Worm (Caenorhabditis elegans) whole organism, L1 larva: ENCODE data around the gene C09B8.8.

Experiments
- C16A3.4 ChIP-seq: fragments of 150-350 bp; optimal IDR thresholded peaks from 2 replicates; lab custom pipeline; 2014; ENCODE audit warnings: missing biosample characterization, missing genetic modification characterization
- F16B12.6 ChIP-seq: fragments of 150-350 bp; optimal IDR thresholded peaks from 2 replicates; lab custom pipeline; 2014; ENCODE audit warnings: missing biosample characterization, missing genetic modification characterization
- Y116A8C.19 ChIP-seq: sonication (generic microtip); optimal IDR thresholded peaks from 2 replicates; lab custom pipeline; 2016; ENCODE audit warnings: missing compliant biosample characterization, missing genetic modification characterization, borderline replicate concordance
- aha-1 ChIP-seq: fragments of 150-350 bp; optimal IDR thresholded peaks from 2 replicates; lab custom pipeline; 2014; ENCODE audit warnings: missing biosample characterization, missing genetic modification characterization
- ama-1 ChIP-seq: fragments of 150-350 bp; optimal IDR thresholded peaks from 2 replicates; lab custom pipeline; 2014
- blmp-1 ChIP-seq: fragments of 150-350 bp; optimal IDR thresholded peaks from 2 replicates; lab custom pipeline; 2014; ENCODE audit warnings: missing biosample characterization, missing genetic modification characterization
- ceh-8 ChIP-seq: fragments of 200-800 bp; sonication (Bioruptor generic); optimal IDR thresholded peaks from 2 replicates; lab custom pipeline; 2018; ENCODE audit warnings: mild to moderate bottlenecking, missing genetic modification characterization, moderate library complexity, missing compliant biosample characterization
- ceh-88 ChIP-seq: fragments of 200-800 bp; sonication (Bioruptor generic); IDR thresholded peaks from 2 replicates; pipeline ENCODE4 v1.3.6; 2022; ENCODE audit warnings: missing genetic modification characterization, missing compliant biosample characterization
- dpl-1 ChIP-seq, 3 experiments: fragments of 150-350 bp in 2 of 3; sonication (generic microtip) in 1 of 3; optimal IDR thresholded peaks; 2 replicates each; lab custom pipeline; 2014 to 2017; ENCODE audit warnings: missing biosample characterization in 3 of 3, missing genetic modification characterization in 3 of 3, missing genetic modification reagents in 3 of 3
- efl-3 ChIP-seq: fragments of 200-800 bp; sonication (Bioruptor generic); optimal IDR thresholded peaks from 2 replicates; lab custom pipeline; 2018; ENCODE audit warnings: mild to moderate bottlenecking, missing genetic modification characterization, missing compliant biosample characterization
- egl-27 ChIP-seq, 2 experiments: fragments of 150-350 bp in 1 of 2; sonication (generic microtip); optimal IDR thresholded peaks; 3 replicates each; lab custom pipeline; 2017 to 2018; ENCODE audit warnings: missing biosample characterization in 2 of 2, missing genetic modification characterization in 2 of 2, missing genetic modification reagents in 2 of 2
- elt-3 ChIP-seq, 6 experiments: fragments of 150-350 bp in 1 of 6; sonication (generic microtip); optimal IDR thresholded peaks; 2 replicates each; lab custom pipeline; 2017 to 2018; ENCODE audit warnings: missing biosample characterization in 6 of 6, missing genetic modification characterization in 6 of 6, inconsistent platforms in 1 of 6
- ets-5 ChIP-seq: fragments of 200-800 bp; sonication (Bioruptor generic); IDR thresholded peaks from 2 replicates; pipeline ENCODE4 v1.3.6; 2022; ENCODE audit warnings: missing genetic modification characterization, missing compliant biosample characterization
- fkh-4 ChIP-seq: sonication (generic microtip); optimal IDR thresholded peaks from 2 replicates; lab custom pipeline; 2016; ENCODE audit warnings: missing compliant biosample characterization, missing genetic modification characterization, borderline replicate concordance
- fkh-8 ChIP-seq: sonication (generic microtip); optimal IDR thresholded peaks from 2 replicates; lab custom pipeline; 2016; ENCODE audit warnings: mild to moderate bottlenecking, missing genetic modification characterization, missing compliant biosample characterization
- grh-1 ChIP-seq: fragments of 200-800 bp; sonication (Bioruptor generic); IDR thresholded peaks from 2 replicates; pipeline ENCODE4 v1.3.6; 2022; ENCODE audit warnings: missing genetic modification reagents, missing genetic modification characterization, missing compliant biosample characterization
- hlh-4 ChIP-seq: sonication (generic microtip); optimal IDR thresholded peaks from 2 replicates; lab custom pipeline; 2016; ENCODE audit warnings: mild to moderate bottlenecking, missing genetic modification characterization, missing compliant biosample characterization
- hpl-2 ChIP-seq: fragments of 150-350 bp; optimal IDR thresholded peaks from 2 replicates; lab custom pipeline; 2014; ENCODE audit warnings: missing biosample characterization, missing genetic modification reagents, missing genetic modification characterization
- lin-14 ChIP-seq: fragments of 200-800 bp; sonication (Bioruptor generic); optimal IDR thresholded peaks from 2 replicates; lab custom pipeline; 2018; ENCODE audit warnings: mild to moderate bottlenecking, missing genetic modification characterization, moderate library complexity, missing compliant biosample characterization
- lin-15B ChIP-seq: fragments of 150-350 bp; sonication (generic microtip); optimal IDR thresholded peaks from 3 replicates; lab custom pipeline; 2014; ENCODE audit warnings: missing biosample characterization, missing genetic modification characterization
- lin-39 ChIP-seq: fragments of 150-350 bp; optimal IDR thresholded peaks from 2 replicates; lab custom pipeline; 2014; ENCODE audit warnings: missing biosample characterization, missing genetic modification reagents, missing genetic modification characterization
- lir-3 ChIP-seq: sonication (generic microtip); optimal IDR thresholded peaks from 2 replicates; lab custom pipeline; 2016; ENCODE audit warnings: mild to moderate bottlenecking, missing genetic modification characterization, moderate library complexity, missing compliant biosample characterization; ENCODE audit not compliant: poor library complexity
- mab-9 ChIP-seq: fragments of 200-800 bp; sonication (Bioruptor generic); IDR thresholded peaks from 2 replicates; pipeline ENCODE4 v1.3.6; 2022; ENCODE audit warnings: missing genetic modification reagents, missing genetic modification characterization, missing compliant biosample characterization
- mdl-1 ChIP-seq, 2 experiments: fragments of 150-350 bp; optimal IDR thresholded peaks; 2 replicates each; lab custom pipeline; 2014 to 2017; ENCODE audit warnings: missing biosample characterization in 2 of 2, missing genetic modification characterization in 2 of 2, inconsistent platforms in 1 of 2
- nhr-20 ChIP-seq: sonication (generic microtip); optimal IDR thresholded peaks from 2 replicates; lab custom pipeline; 2016; ENCODE audit warnings: mild to moderate bottlenecking, missing genetic modification characterization, missing compliant biosample characterization
- nhr-237 ChIP-seq: fragments of 150-350 bp; optimal IDR thresholded peaks from 2 replicates; lab custom pipeline; 2014; ENCODE audit warnings: missing biosample characterization, missing genetic modification characterization
- nhr-28 ChIP-seq: fragments of 150-350 bp; optimal IDR thresholded peaks from 2 replicates; lab custom pipeline; 2014; ENCODE audit warnings: missing biosample characterization, missing genetic modification characterization
- nhr-47 ChIP-seq: sonication (generic microtip); optimal IDR thresholded peaks from 2 replicates; lab custom pipeline; 2016; ENCODE audit warnings: mild to moderate bottlenecking, missing genetic modification characterization, moderate library complexity, missing compliant biosample characterization
- nhr-71 ChIP-seq: sonication (generic microtip); optimal IDR thresholded peaks from 2 replicates; lab custom pipeline; 2016; ENCODE audit warnings: mild to moderate bottlenecking, missing genetic modification characterization, moderate library complexity, missing compliant biosample characterization
- nhr-84 ChIP-seq: sonication (generic microtip); optimal IDR thresholded peaks from 2 replicates; lab custom pipeline; 2017; ENCODE audit warnings: missing biosample characterization, missing genetic modification characterization
- nhr-85 ChIP-seq: sonication (generic microtip); peaks from one replicate; lab custom pipeline; 2016; ENCODE audit warnings: missing genetic modification characterization, inconsistent platforms, missing compliant biosample characterization
- nhr-90 ChIP-seq: sonication (generic microtip); optimal IDR thresholded peaks from 2 replicates; lab custom pipeline; 2016; ENCODE audit warnings: mild to moderate bottlenecking, missing genetic modification characterization, missing compliant biosample characterization; ENCODE audit not compliant: poor library complexity
- pax-3 ChIP-seq: fragments of 200-800 bp; sonication (Bioruptor generic); optimal IDR thresholded peaks from 2 replicates; lab custom pipeline; 2018; ENCODE audit warnings: mild to moderate bottlenecking, missing genetic modification characterization, moderate library complexity, missing compliant biosample characterization
- skn-1 ChIP-seq: fragments of 150-350 bp; optimal IDR thresholded peaks from 2 replicates; lab custom pipeline; 2014; ENCODE audit warnings: missing biosample characterization, missing genetic modification characterization
- sup-37 ChIP-seq: fragments of 200-800 bp; sonication (Bioruptor generic); optimal IDR thresholded peaks from 2 replicates; lab custom pipeline; 2018; ENCODE audit warnings: mild to moderate bottlenecking, missing genetic modification characterization, missing compliant biosample characterization
- swsn-7 ChIP-seq: sonication (generic microtip); optimal IDR thresholded peaks from 2 replicates; lab custom pipeline; 2016; ENCODE audit warnings: missing genetic modification characterization, missing compliant biosample characterization
- tbx-2 ChIP-seq: sonication (generic microtip); optimal IDR thresholded peaks from 2 replicates; lab custom pipeline; 2016; ENCODE audit warnings: missing genetic modification characterization, missing compliant biosample characterization
- unc-130 ChIP-seq: fragments of 150-350 bp; optimal IDR thresholded peaks from 2 replicates; lab custom pipeline; 2017; ENCODE audit warnings: missing biosample characterization, missing genetic modification characterization, inconsistent platforms
- unc-30 ChIP-seq: sonication (generic microtip); optimal IDR thresholded peaks from 2 replicates; lab custom pipeline; 2017; ENCODE audit warnings: missing biosample characterization, missing genetic modification characterization
- unc-86 ChIP-seq: sonication (generic microtip); optimal IDR thresholded peaks from 2 replicates; lab custom pipeline; 2016; ENCODE audit warnings: missing genetic modification characterization, missing compliant biosample characterization
- unc-98 ChIP-seq: fragments of 200-800 bp; sonication (Bioruptor generic); IDR thresholded peaks from 2 replicates; pipeline ENCODE4 v1.3.6; 2022; ENCODE audit warnings: missing genetic modification characterization, missing compliant biosample characterization
- xbp-1 ChIP-seq: sonication (generic microtip); optimal IDR thresholded peaks from 2 replicates; lab custom pipeline; 2016; ENCODE audit warnings: missing genetic modification characterization, missing compliant biosample characterization
- zag-1 ChIP-seq: fragments of 150-350 bp; optimal IDR thresholded peaks from 2 replicates; lab custom pipeline; 2014; ENCODE audit warnings: missing biosample characterization, missing genetic modification characterization
- ztf-4 ChIP-seq: fragments of 150-350 bp; optimal IDR thresholded peaks from 2 replicates; lab custom pipeline; 2014; ENCODE audit warnings: missing biosample characterization, missing genetic modification characterization

C09B8.8 gene

ce11 chrX:6029075-6029474, 13.8 kb downstream of the C09B8.8 start (continued):
- TF ChIP-seq skn-1 (tag; lab: Kevin White, UChicago) (no peak), mab-9 (GFP tag; lab: Robert Waterston, UW) (no peak), nhr-237 (tag; lab: Kevin White, UChicago) (no peak), nhr-71 (tag; lab: Kevin White, UChicago) (peak; percentile 48), ama-1 (lab: Kevin White, UChicago) (no peak), nhr-20 (tag; lab: Kevin White, UChicago) (peak; percentile 55), unc-86 (tag; lab: Kevin White, UChicago) (no peak), tbx-2 (tag; lab: Kevin White, UChicago) (no peak), Y116A8C.19 (tag; lab: Kevin White, UChicago) (no peak), hpl-2 (GFP tag; lab: Kevin White, UChicago) (no peak), egl-27 (tag; optimal IDR thresholded peaks at IDR 0.05; lab: Kevin White, UChicago) (no peak), dpl-1 (GFP tag; optimal IDR thresholded peaks at IDR 0.05; lab: Kevin White, UChicago) (no peak), ceh-8 (GFP tag; lab: Kevin White, UChicago) (no peak), lin-14 (peak; percentile 49), fkh-8 (tag; lab: Kevin White, UChicago) (no peak)

- TF ChIP-seq lir-3 (tag; lab: Kevin White, UChicago) (no peak), xbp-1 (no peak), nhr-47 (no peak), C16A3.4 (tag; lab: Kevin White, UChicago) (no peak), ets-5 (GFP tag; lab: Robert Waterston, UW) (no peak), nhr-20 (tag; lab: Kevin White, UChicago) (no peak), nhr-28 (tag; lab: Kevin White, UChicago) (no peak)
Measured at ce11 chrX:6031169-6031568, 15.9 kb downstream of the C09B8.8 start, which contains the start of gene ipp-5. ipp-5 (plus strand) TSS chrX:6031469.

- no peak for TF ChIP-seq lir-3 (tag; lab: Kevin White, UChicago)
- no peak for TF ChIP-seq ztf-4 (tag; lab: Kevin White, UChicago)
- no peak for TF ChIP-seq ets-5 (GFP tag; lab: Robert Waterston, UW)
- no peak for TF ChIP-seq lin-15B (tag; lab: Kevin White, UChicago)
- TF ChIP-seq nhr-90, result no peak
- no peak for TF ChIP-seq C16A3.4 (tag; lab: Kevin White, UChicago)
- no peak for TF ChIP-seq elt-3 (tag; optimal IDR thresholded peaks at IDR 0.05; lab: Kevin White, UChicago)
- TF ChIP-seq hpl-2 (GFP tag; lab: Kevin White, UChicago), result no peak
- no peak for TF ChIP-seq lin-39 (tag; lab: Kevin White, UChicago)
- TF ChIP-seq sup-37 (GFP tag; lab: Kevin White, UChicago), result no peak
- no peak for TF ChIP-seq efl-3
- TF ChIP-seq ceh-88 (GFP tag; lab: Robert Waterston, UW), result no peak
- TF ChIP-seq swsn-7 (tag; lab: Kevin White, UChicago), result no peak
- no peak for TF ChIP-seq Y116A8C.19 (tag; lab: Kevin White, UChicago)
- TF ChIP-seq nhr-71 (tag; lab: Kevin White, UChicago), result no peak
- no peak for TF ChIP-seq nhr-28 (tag; lab: Kevin White, UChicago)
- no peak for TF ChIP-seq unc-130
- no peak for TF ChIP-seq F16B12.6 (tag; lab: Kevin White, UChicago)
- no peak for TF ChIP-seq aha-1
- TF ChIP-seq mab-9 (GFP tag; lab: Robert Waterston, UW), result no peak
Measured at ce11 chrX:6039544-6039943, 24.3 kb downstream of the C09B8.8 start, which contains the start of gene hsp-25. hsp-25 (minus strand) TSS chrX:6039644.

ce11 chrX:6040435-6041093, 25.3 kb downstream of the C09B8.8 start:
- TF ChIP-seq unc-98 (GFP tag; lab: Robert Waterston, UW) (no peak), zag-1 (tag; lab: Kevin White, UChicago) (peak; percentile 9), nhr-85 (tag; lab: Kevin White, UChicago) (peak; percentile 51), blmp-1 (tag; lab: Kevin White, UChicago) (no peak), unc-30 (tag; lab: Kevin White, UChicago) (no peak), pax-3 (no peak), nhr-237 (tag; lab: Kevin White, UChicago) (no peak), aha-1 (no peak), nhr-84 (tag; lab: Kevin White, UChicago) (no peak), dpl-1 (GFP tag; optimal IDR thresholded peaks at IDR 0.05; lab: Kevin White, UChicago) (no peak), nhr-47 (peak; percentile 10), unc-86 (tag; lab: Kevin White, UChicago) (no peak), mdl-1 (tag; optimal IDR thresholded peaks at IDR 0.05; lab: Kevin White, UChicago) (no peak), grh-1 (no peak), hlh-4 (tag; lab: Kevin White, UChicago) (no peak), C16A3.4 (tag; lab: Kevin White, UChicago) (no peak), fkh-4 (tag; lab: Kevin White, UChicago) (peak; percentile 11), lin-39 (tag; lab: Kevin White, UChicago) (no peak), ceh-88 (GFP tag; lab: Robert Waterston, UW) (no peak), ztf-4 (tag; lab: Kevin White, UChicago) (no peak)
